Fruit fly (Drosophila melanogaster) whole organism: Measurements from ENCODE around the gene Tap42.

Experiments used
- CG8478 ChIP-seq: fragments of >200 bp; optimal IDR thresholded peaks from 2 replicates; lab custom pipeline; 2018; ENCODE audit warnings: inconsistent platforms
- Dll ChIP-seq: fragments of >200 bp; optimal IDR thresholded peaks from 2 replicates; lab custom pipeline; 2017
- EcR ChIP-seq, 2 experiments: fragments of >200 bp; optimal IDR thresholded peaks; 2 replicates each; lab custom pipeline; 2017; ENCODE audit warnings: missing biosample characterization in 2 of 2, missing genetic modification characterization in 2 of 2, missing genetic modification reagents in 2 of 2
- pan ChIP-seq: fragments of >200 bp; optimal IDR thresholded peaks from 2 replicates; lab custom pipeline; 2017
- psq ChIP-seq: fragments of >200 bp; optimal IDR thresholded peaks from 2 replicates; lab custom pipeline; 2017
- usp ChIP-seq: fragments of >200 bp; optimal IDR thresholded peaks from 2 replicates; lab custom pipeline; 2017; ENCODE audit warnings: missing biosample characterization, missing genetic modification characterization, mixed read lengths

The Tap42 gene

DNA sequence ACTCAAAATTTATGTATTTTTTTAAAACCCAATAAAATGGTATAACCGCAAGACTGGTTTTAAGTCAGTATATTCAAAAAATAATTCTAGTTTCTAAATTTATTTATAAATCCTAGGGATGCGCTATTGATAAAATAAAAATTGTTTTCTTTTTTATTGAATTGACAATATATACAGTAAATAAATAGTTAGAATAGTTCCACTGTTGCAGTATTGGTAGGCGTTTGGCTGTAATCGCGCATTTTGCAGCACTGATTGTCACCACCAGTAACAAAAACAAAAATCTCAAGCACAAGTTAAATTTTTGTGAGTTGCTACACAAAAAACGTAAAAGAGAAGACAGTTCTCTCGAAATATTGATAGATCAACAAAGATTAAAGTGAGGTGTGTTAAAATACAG lies 1.5 kb downstream of the Tap42 start, which contains the start of gene CG31855:
Gene CG31855, plus strand, starts transcription at position 265 of the 400 bp plus-strand sequence.
- TF ChIP-seq Dll = no peak
- no peak for TF ChIP-seq EcR (GFP tag; optimal IDR thresholded peaks at IDR 0.05; lab: Kevin White, UChicago)
- no peak for TF ChIP-seq pan
- TF ChIP-seq psq (lab: Kevin White, UChicago) = no peak
- TF ChIP-seq CG8478 = no peak
- TF ChIP-seq usp (GFP tag; lab: Kevin White, UChicago) = no peak

DNA sequence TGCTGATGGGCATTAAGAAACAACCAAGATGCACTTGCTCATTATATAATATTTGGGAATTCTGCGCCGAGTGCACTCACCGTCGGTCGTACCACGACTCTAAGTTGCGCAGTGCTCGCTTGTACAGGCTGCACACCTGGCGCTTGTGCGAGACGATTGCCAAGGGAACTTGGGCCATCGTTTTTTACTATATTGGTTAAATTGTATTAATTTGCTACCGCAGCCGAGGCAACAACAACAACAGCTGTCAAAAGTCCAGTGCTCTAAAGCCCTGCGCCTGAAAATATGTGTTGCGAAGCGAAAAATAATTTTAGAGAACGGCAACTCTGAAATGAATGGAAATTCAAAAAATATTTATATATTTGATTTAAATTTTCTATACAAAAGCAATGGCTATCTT lies 3.3 kb downstream of the Tap42 start, which contains the start of gene ND-B22:
Gene ND-B22, minus strand, starts transcription at position 349 of the 400 bp plus-strand sequence.
- no peak for TF ChIP-seq CG8478
- TF ChIP-seq usp (GFP tag; lab: Kevin White, UChicago) = no peak
- TF ChIP-seq EcR (GFP tag; optimal IDR thresholded peaks at IDR 0.05; lab: Kevin White, UChicago) = no peak
- no peak for TF ChIP-seq pan
- TF ChIP-seq psq (lab: Kevin White, UChicago) = no peak
- TF ChIP-seq Dll = no peak

- TF ChIP-seq EcR (GFP tag; optimal IDR thresholded peaks at IDR 0.05; lab: Kevin White, UChicago) = no peak
- no peak for TF ChIP-seq psq (lab: Kevin White, UChicago)
- no peak for TF ChIP-seq CG8478
- TF ChIP-seq Dll = no peak
- no peak for TF ChIP-seq usp (GFP tag; lab: Kevin White, UChicago)
- no peak for TF ChIP-seq pan
These were observed 6.2 kb downstream of the Tap42 start, which contains the start of the genes Bdp1 and CG6565 for dm6 chr2L:13373435-13374242. Gene Bdp1, minus strand, starts transcription at chr2L:13373890. Gene CG6565, plus strand, starts transcription at chr2L:13374019.

- TF ChIP-seq psq (lab: Kevin White, UChicago) (no peak), EcR (GFP tag; optimal IDR thresholded peaks at IDR 0.05; lab: Kevin White, UChicago) (no peak), pan (no peak), CG8478 (no peak), usp (GFP tag; lab: Kevin White, UChicago) (no peak), Dll (no peak)
These were observed 8.7 kb downstream of the Tap42 start for dm6 chr2L:13376086-13376485.

DNA sequence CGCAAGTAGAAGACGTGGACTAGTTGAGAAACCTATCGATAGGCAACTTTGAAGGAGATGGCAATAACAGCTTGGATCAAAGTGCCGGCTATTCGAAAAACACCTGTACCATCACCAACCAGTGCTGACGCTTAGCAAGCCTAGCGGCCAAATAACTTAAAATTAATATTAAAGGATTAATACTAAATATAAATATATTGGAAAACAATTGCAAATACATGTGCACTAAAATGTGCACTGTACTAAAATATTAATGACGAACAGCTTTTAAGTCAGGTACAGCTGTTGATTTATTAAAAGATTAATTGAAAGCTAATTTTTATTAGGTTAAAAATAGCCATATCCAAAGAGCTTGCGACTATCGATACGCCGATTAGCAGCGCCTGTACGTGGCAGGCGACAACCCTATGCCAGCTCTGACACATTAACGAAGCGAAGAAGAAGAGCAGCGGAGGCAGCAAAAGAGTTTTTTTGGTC lies 11.1 kb downstream of the Tap42 start, which contains the start of the genes CG9302 and beta'COP:
Gene CG9302, minus strand, starts transcription at position 51 of the 477 bp plus-strand sequence.
Gene beta'COP, plus strand, starts transcription at position 415 of the 477 bp plus-strand sequence.
- no peak for TF ChIP-seq EcR (GFP tag; optimal IDR thresholded peaks at IDR 0.05; lab: Kevin White, UChicago)
- TF ChIP-seq pan = peak; percentile 83

DNA sequence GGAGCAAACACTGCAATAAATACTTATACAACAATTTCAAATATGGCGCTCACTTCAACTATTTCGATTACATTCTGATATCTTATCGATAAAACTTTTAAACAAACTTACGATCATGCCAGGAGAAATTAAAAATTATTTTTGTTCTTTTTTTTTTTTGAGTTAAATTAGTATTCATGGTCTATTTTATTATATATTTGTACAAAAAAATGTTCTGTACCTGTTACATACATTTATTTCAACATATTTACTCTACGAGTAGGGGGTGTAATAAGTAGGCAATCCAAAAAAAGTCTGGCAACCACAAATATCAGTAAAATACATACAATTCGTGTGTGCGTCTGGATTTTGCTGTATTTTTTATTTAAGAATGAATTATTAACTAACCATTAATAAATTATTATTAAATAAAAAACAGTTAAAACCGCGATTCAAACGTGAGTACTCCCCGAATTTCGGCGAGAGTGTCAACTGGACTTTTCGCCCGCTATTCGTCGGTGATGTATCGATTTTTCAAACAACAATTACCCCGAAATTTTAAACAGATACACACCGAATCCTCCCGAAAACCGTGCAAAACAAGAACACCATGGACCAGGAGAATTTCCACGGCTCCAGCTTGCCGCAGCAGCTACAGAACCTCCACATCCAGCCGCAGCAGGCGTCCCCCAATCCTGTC lies 15.1 kb downstream of the Tap42 start, which contains the start of gene loqs:
Gene loqs, plus strand, starts transcription at position 302 of the 679 bp plus-strand sequence.
- no peak for TF ChIP-seq psq (lab: Kevin White, UChicago)
- TF ChIP-seq Dll = no peak
- no peak for TF ChIP-seq EcR (GFP tag; optimal IDR thresholded peaks at IDR 0.05; lab: Kevin White, UChicago)
- TF ChIP-seq pan = no peak
- TF ChIP-seq usp (GFP tag; lab: Kevin White, UChicago) = no peak
- TF ChIP-seq CG8478 = no peak

DNA sequence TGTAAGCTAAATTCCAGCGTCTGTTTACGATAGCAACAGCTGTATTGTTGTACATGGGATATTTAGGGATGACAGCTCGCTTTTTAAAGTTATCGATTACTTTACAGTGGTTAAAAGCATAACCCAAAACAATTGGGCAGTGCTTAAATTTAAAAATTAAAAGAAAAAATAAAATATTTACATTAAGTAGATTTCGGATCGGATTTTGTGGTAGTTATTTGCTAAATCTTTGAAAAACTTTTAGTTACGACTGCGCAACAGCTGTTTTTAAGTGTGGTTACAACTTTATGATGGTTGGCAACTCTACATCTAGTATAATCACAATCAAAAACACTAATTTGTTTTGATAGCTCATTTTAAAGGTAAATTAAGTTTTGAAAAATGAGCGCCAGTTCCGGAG lies 19.8 kb downstream of the Tap42 start, which contains the start of the genes Ing5 and CG7099:
Gene Ing5, minus strand, starts transcription at position 58 of the 400 bp plus-strand sequence.
Gene CG7099, plus strand, starts transcription at position 317 of the 400 bp plus-strand sequence.
- TF ChIP-seq pan = no peak
- TF ChIP-seq psq (lab: Kevin White, UChicago) = no peak
- TF ChIP-seq usp (GFP tag; lab: Kevin White, UChicago) = no peak
- no peak for TF ChIP-seq Dll
- TF ChIP-seq CG8478 = no peak
- no peak for TF ChIP-seq EcR (GFP tag; optimal IDR thresholded peaks at IDR 0.05; lab: Kevin White, UChicago)

DNA sequence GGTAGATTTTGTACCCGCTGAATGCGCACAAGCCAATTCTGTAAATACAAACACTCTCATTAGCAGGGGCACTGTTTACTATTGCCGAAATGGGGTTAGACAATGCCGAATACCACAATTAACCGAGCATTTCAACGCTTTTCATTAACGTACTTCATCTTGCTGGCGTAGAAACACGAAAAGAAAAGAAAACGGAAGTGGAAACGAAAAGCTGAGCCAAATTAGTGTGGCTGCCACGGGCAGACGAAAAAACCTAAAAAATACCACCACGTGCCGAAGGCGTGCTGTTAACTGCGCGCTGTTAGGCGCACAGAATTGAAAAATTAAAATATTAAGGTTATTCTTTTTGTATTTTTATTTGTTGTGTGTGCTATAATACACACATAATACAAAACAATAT lies 27.5 kb downstream of the Tap42 start, which contains the start of gene RpL24:
Gene RpL24, minus strand, starts transcription at position 229 of the 400 bp plus-strand sequence.
- TF ChIP-seq CG8478 = no peak
- TF ChIP-seq psq (lab: Kevin White, UChicago) = no peak
- no peak for TF ChIP-seq Dll
- TF ChIP-seq usp (GFP tag; lab: Kevin White, UChicago) = no peak

DNA sequence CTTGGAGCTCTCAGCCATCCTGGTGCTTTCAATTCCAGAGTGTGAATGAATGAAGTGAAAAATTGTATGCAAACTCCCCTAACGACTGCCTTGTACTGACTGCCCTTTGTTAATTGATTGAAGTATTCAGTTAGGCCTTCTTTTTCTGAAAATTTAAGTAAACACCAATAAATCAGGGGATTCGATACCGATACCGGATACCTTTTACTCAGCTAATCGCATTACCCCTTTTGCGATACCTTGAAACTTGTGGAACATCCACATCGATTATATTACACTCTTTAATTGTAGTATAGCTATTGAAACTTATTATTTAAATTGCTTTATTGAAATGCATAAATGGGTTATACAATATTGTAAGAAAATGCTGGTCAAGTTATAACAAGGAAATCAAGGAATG lies 28.7 kb downstream of the Tap42 start, which contains the start of gene CG16957:
Gene CG16957, minus strand, starts transcription at position 101 of the 400 bp plus-strand sequence.
- TF ChIP-seq usp (GFP tag; lab: Kevin White, UChicago) = no peak
- no peak for TF ChIP-seq pan
- no peak for TF ChIP-seq EcR (GFP tag; optimal IDR thresholded peaks at IDR 0.05; lab: Kevin White, UChicago)
- no peak for TF ChIP-seq Dll

DNA sequence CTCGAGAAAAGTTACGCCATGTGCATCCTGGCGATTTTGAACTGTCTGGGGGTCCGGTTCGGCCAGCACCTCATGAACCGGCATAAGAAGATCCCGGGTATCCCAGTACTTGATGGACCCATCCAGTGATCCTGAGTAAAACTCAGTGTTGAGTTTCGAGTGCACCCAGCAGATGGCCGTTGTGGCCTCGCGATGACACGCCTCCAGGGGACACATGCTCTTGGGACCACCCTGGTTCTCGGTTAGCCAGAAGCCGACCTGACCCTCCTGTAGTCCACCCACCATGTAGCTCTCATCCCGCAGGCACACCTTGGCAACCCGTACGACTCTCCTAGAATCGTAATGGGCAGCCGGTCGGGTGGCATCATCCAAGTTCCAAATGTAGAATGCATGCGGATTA lies 30.0 kb downstream of the Tap42 start:
- TF ChIP-seq psq (lab: Kevin White, UChicago) (no peak), EcR (GFP tag; optimal IDR thresholded peaks at IDR 0.05; lab: Kevin White, UChicago) (no peak), CG8478 (no peak), Dll (no peak), pan (no peak), usp (GFP tag; lab: Kevin White, UChicago) (no peak)

DNA sequence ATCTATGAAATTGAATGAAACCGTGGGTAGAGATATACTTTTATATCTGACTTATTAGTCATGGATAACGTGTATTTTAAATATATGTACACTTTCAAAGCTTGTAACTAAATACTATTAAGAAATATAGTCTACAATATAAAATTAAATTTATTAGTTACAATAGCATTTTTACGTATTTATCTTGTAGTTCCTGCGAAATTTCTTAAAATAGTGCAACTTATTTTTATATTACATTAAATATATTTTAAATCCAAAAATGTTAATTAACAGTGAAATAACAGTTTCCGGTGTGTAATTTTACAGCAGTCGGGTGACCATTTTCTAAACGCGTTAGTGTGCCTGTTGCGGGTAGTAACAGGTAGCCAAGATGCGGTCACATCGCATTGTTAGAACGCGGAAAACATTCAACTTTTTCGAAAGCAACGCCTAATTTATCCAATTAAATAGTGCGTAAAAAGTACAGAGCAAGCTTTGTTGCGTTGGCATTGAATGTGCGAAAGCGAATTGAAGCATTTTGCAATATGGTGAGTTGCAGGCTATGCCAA lies 31.3 kb downstream of the Tap42 start, which contains the start of the genes CG10859 and CG7110:
Gene CG10859, minus strand, starts transcription at position 51 of the 548 bp plus-strand sequence.
Gene CG7110, plus strand, starts transcription at position 378 of the 548 bp plus-strand sequence.
- TF ChIP-seq usp (GFP tag; lab: Kevin White, UChicago) = no peak

DNA sequence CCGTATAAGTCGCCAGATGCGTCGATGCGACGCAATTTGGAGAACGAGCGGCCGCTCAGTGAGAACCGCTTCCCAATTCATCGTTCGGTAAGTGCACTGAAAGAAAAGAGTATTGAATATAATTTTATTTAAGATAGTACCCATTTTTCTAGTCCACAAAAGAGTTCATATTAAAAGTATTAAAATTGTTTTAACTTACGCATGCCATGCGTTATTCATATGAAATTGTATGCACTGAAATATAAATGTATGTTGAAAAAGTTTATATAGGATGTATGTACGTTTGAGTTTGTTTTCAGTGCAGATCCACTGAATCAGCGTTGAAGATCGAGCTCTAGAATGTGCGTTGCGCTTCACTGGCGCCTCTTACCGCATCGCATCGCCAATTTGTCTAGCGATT lies 32.1 kb downstream of the Tap42 start:
- no peak for TF ChIP-seq usp (GFP tag; lab: Kevin White, UChicago)
- no peak for TF ChIP-seq psq (lab: Kevin White, UChicago)
- no peak for TF ChIP-seq CG8478
- TF ChIP-seq EcR (GFP tag; optimal IDR thresholded peaks at IDR 0.05; lab: Kevin White, UChicago) = no peak
- TF ChIP-seq Dll = no peak
- no peak for TF ChIP-seq pan
